Fruit fly (Drosophila melanogaster): ENCODE data around the gene CG42832.

DNA sequence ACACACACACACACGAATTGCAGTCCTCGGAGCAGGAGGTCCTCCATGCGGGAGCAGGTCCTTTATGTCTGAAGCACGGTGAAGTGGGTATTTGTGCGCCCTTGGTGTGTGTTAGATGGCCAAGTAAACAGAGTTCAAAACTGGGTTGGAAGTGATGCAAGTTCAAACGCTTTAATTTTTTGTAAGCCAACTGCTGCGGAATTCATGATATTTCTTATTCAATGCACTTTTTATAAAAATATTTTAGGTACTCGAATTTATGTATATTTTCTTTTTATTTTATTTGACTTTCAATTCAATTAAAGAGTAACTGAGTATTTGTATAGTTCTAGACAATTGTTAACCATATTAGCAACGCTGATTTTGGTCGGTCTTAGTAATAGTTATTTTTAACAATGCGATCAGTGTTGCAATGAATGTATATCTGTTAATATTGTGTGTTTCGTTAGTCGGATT is 9.9 kb upstream of the CG42832 start, which contains the start of the genes CG14137 and CG46394:
- TF ChIP-seq psq (optimal IDR thresholded peaks at IDR 0.05) (no peak), usp (GFP tag; optimal IDR thresholded peaks at IDR 0.05) (no peak), Dll (optimal IDR thresholded peaks at IDR 0.05) (no peak)
